Fruit fly (Drosophila melanogaster): ENCODE results near the gene pcx.

Gene pcx

dm6 chrX:2262511-2262910, 37.4 kb downstream of the pcx start, which contains the start of the genes temp and CG3071 (continued):
- TF ChIP-seq Sox100B (GFP tag; optimal IDR thresholded peaks at IDR 0.05) (no peak), ind (GFP tag; optimal IDR thresholded peaks at IDR 0.05) (peak; percentile 63), wdn (GFP tag; IDR thresholded peaks at IDR 0.05) (no peak), dm (GFP tag; optimal IDR thresholded peaks at IDR 0.05) (peak; percentile 97), CG14441 (GFP tag; IDR thresholded peaks at IDR 0.05) (peak; percentile 45; the same call in 1 of the 2 replicates), CG2712 (tag; optimal IDR thresholded peaks at IDR 0.05) (peak; percentile 72), wor (GFP tag; IDR thresholded peaks at IDR 0.05) (no peak), CG3726 (GFP tag; IDR thresholded peaks at IDR 0.05) (no peak), HLHmδ (GFP tag; optimal IDR thresholded peaks at IDR 0.05) (no peak), mam (GFP tag; optimal IDR thresholded peaks at IDR 0.05) (peak; percentile 80), sqz (GFP tag; optimal IDR thresholded peaks at IDR 0.05) (peak; percentile 37), CG2129 (GFP tag; IDR thresholded peaks at IDR 0.05; ENCODE audit: partially characterized antibody) (no peak), CG31224 (GFP tag; IDR thresholded peaks at IDR 0.05) (no peak), ci (GFP tag; IDR thresholded peaks at IDR 0.05) (no peak; the same call in 2 of the 3 replicates), Sin3A (optimal IDR thresholded peaks at IDR 0.05) (peak; percentile 89), CG8359 (GFP tag; optimal IDR thresholded peaks at IDR 0.05; ENCODE audit: borderline replicate concordance) (no peak), Deaf1 (tag; optimal IDR thresholded peaks at IDR 0.05) (peak; percentile 30), ash1 (GFP tag; optimal IDR thresholded peaks at IDR 0.05) (no peak), da (GFP tag; optimal IDR thresholded peaks at IDR 0.05) (no peak), CG13775 (GFP tag; optimal IDR thresholded peaks at IDR 0.05) (peak; percentile 78), Sox102F (GFP tag; optimal IDR thresholded peaks at IDR 0.05) (no peak), CG8089 (GFP tag; optimal IDR thresholded peaks at IDR 0.05) (peak; percentile 7), CG7928 (GFP tag; optimal IDR thresholded peaks at IDR 0.05) (no peak), vfl (GFP tag; optimal IDR thresholded peaks at IDR 0.05) (peak; percentile 54), CG32772 (GFP tag; IDR thresholded peaks at IDR 0.05) (no peak; the same call in 1 of the 2 replicates), dan (GFP tag; IDR thresholded peaks at IDR 0.05) (no peak), Dip3 (GFP tag; optimal IDR thresholded peaks at IDR 0.05) (peak; percentile 45), CG2875 (GFP tag; optimal IDR thresholded peaks at IDR 0.05) (no peak), Lpt (GFP tag; optimal IDR thresholded peaks at IDR 0.05) (no peak), trh (GFP tag; optimal IDR thresholded peaks at IDR 0.05) (peak; percentile 20), run (tag; optimal IDR thresholded peaks at IDR 0.05) (no peak), disco-r (GFP tag; optimal IDR thresholded peaks at IDR 0.05) (no peak), gcm (GFP tag; optimal IDR thresholded peaks at IDR 0.05) (peak; percentile 19), Nf-YC (tag; optimal IDR thresholded peaks at IDR 0.05) (peak; percentile 69), HmgZ (tag; optimal IDR thresholded peaks at IDR 0.05) (peak; percentile 61), CG31365 (tag; optimal IDR thresholded peaks at IDR 0.05) (no peak), dmrt99B (tag; optimal IDR thresholded peaks at IDR 0.05) (no peak), bowl (GFP tag; IDR thresholded peaks at IDR 0.05) (no peak), seq (GFP tag; IDR thresholded peaks at IDR 0.05) (no peak), HmgD (GFP tag; optimal IDR thresholded peaks at IDR 0.05) (no peak), sisA (GFP tag; IDR thresholded peaks at IDR 0.05) (no peak; the same call in 1 of the 2 replicates), Hand (GFP tag; optimal IDR thresholded peaks at IDR 0.05) (no peak), unpg (GFP tag; optimal IDR thresholded peaks at IDR 0.05) (peak; percentile 43), nom (GFP tag; optimal IDR thresholded peaks at IDR 0.05) (peak; percentile 7), CG4707 (GFP tag; optimal IDR thresholded peaks at IDR 0.05) (no peak), CG10565 (GFP tag; optimal IDR thresholded peaks at IDR 0.05) (no peak), Stat92E (GFP tag; optimal IDR thresholded peaks at IDR 0.05) (peak in 1 of 3 experiments; percentile 39), CG32532 (GFP tag; IDR thresholded peaks at IDR 0.05) (peak; percentile 60), maf-S (GFP tag; optimal IDR thresholded peaks at IDR 0.05) (peak; percentile 70), CG6854 (GFP tag; optimal IDR thresholded peaks at IDR 0.05) (no peak), CG6254 (GFP tag; optimal IDR thresholded peaks at IDR 0.05) (no peak), esg (GFP tag; conservative IDR thresholded peaks at IDR 0.05) (peak; percentile 26; the same call in 1 of the 2 replicates)
